Worm (Caenorhabditis elegans) whole organism, young adult: Measurements from ENCODE around the gene K08B5.1.
A peak's percentile ranks its signal among the peaks of the same experiment; 100 is the strongest.

Experiments used
- B0035.1 ChIP-seq: sonication (generic microtip); optimal IDR thresholded peaks from 2 replicates; lab custom pipeline; 2016; ENCODE audit warnings: missing genetic modification characterization, mild to moderate bottlenecking, missing compliant biosample characterization, missing genotype, missing genetic modification reagents
- B0261.1 ChIP-seq: sonication (generic microtip); optimal IDR thresholded peaks from 2 replicates; lab custom pipeline; 2016; ENCODE audit warnings: mild to moderate bottlenecking, missing genetic modification characterization, moderate library complexity, missing compliant biosample characterization
- B0336.3 ChIP-seq: fragments of 200-800 bp; sonication (Bioruptor generic); IDR thresholded peaks from 2 replicates; pipeline ENCODE4 v1.3.6; 2022; ENCODE audit warnings: missing genetic modification characterization, missing compliant biosample characterization
- F23B12.7 ChIP-seq: sonication (generic microtip); optimal IDR thresholded peaks from 2 replicates; lab custom pipeline; 2017; ENCODE audit warnings: missing genetic modification characterization, mild to moderate bottlenecking, missing compliant biosample characterization, antibody characterized with exemption, moderate library complexity; ENCODE audit not compliant: insufficient read depth
- F49E8.2 ChIP-seq: sonication (generic microtip); optimal IDR thresholded peaks from 3 replicates; lab custom pipeline; 2017; ENCODE audit warnings: missing genetic modification characterization, mild to moderate bottlenecking, missing compliant biosample characterization, antibody characterized with exemption, moderate library complexity; ENCODE audit not compliant: insufficient read depth
- F55B11.4 ChIP-seq: sonication (generic microtip); optimal IDR thresholded peaks from 2 replicates; lab custom pipeline; 2016; ENCODE audit warnings: missing compliant biosample characterization, missing genetic modification characterization, borderline replicate concordance; ENCODE audit not compliant: insufficient read depth
- F57C9.4 ChIP-seq: sonication (generic microtip); optimal IDR thresholded peaks from 2 replicates; lab custom pipeline; 2017; ENCODE audit warnings: mild to moderate bottlenecking, missing genetic modification characterization, missing compliant biosample characterization
- T26A5.8 ChIP-seq: sonication (generic microtip); optimal IDR thresholded peaks from 2 replicates; lab custom pipeline; 2016; ENCODE audit warnings: missing genetic modification characterization, missing compliant biosample characterization
- Y79H2A.3 ChIP-seq: fragments of 200-800 bp; sonication (Bioruptor generic); conservative IDR thresholded peaks from 2 replicates; pipeline ENCODE4 v1.3.6; 2022; ENCODE audit warnings: missing genetic modification reagents, missing genetic modification characterization, missing compliant biosample characterization
- aptf-3 ChIP-seq: fragments of 200-800 bp; sonication (Bioruptor generic); IDR thresholded peaks from 2 replicates; pipeline ENCODE4 v1.3.6; 2022; ENCODE audit warnings: missing genetic modification characterization, missing compliant biosample characterization
- atf-7 ChIP-seq: sonication (generic microtip); optimal IDR thresholded peaks from 2 replicates; lab custom pipeline; 2017; ENCODE audit warnings: mild to moderate bottlenecking, missing genetic modification characterization, missing compliant biosample characterization
- athp-1 ChIP-seq: sonication (generic microtip); optimal IDR thresholded peaks from 2 replicates; lab custom pipeline; 2017; ENCODE audit warnings: mild to moderate bottlenecking, missing genetic modification characterization, missing compliant biosample characterization
- attf-6 ChIP-seq: fragments of 200-800 bp; sonication (Bioruptor generic); IDR thresholded peaks from 2 replicates; pipeline ENCODE4 v1.3.6; 2022; ENCODE audit warnings: missing genetic modification reagents, missing genetic modification characterization, missing compliant biosample characterization
- bed-2 ChIP-seq: fragments of 200-800 bp; sonication (Bioruptor generic); IDR thresholded peaks from 2 replicates; pipeline ENCODE4 v1.3.6; 2022; ENCODE audit warnings: missing genetic modification reagents, missing genetic modification characterization, missing compliant biosample characterization
- ccch-3 ChIP-seq: fragments of 200-800 bp; sonication (Bioruptor generic); optimal IDR thresholded peaks from 2 replicates; lab custom pipeline; 2018; ENCODE audit warnings: mild to moderate bottlenecking, missing genetic modification characterization, missing compliant biosample characterization
- ceh-40 ChIP-seq: fragments of 200-800 bp; sonication (Bioruptor generic); IDR thresholded peaks from 2 replicates; pipeline ENCODE4 v1.3.6; 2022; ENCODE audit warnings: missing genetic modification characterization, missing compliant biosample characterization
- dox-1 ChIP-seq: fragments of 200-800 bp; sonication (Bioruptor generic); IDR thresholded peaks from 2 replicates; pipeline ENCODE4 v1.3.6; 2022; ENCODE audit warnings: missing genetic modification reagents, missing genetic modification characterization, missing compliant biosample characterization
- efl-1 ChIP-seq: fragments of 150-350 bp; optimal IDR thresholded peaks from 2 replicates; lab custom pipeline; 2014; ENCODE audit warnings: missing biosample characterization, missing genetic modification reagents, missing genetic modification characterization
- egl-18 ChIP-seq: fragments of 200-800 bp; sonication (Bioruptor generic); IDR thresholded peaks from 2 replicates; pipeline ENCODE4 v1.3.6; 2022; ENCODE audit warnings: missing genetic modification reagents, missing genetic modification characterization, missing compliant biosample characterization
- egrh-3 ChIP-seq: fragments of 200-800 bp; sonication (Bioruptor generic); IDR thresholded peaks from 2 replicates; pipeline ENCODE4 v1.3.6; 2022; ENCODE audit warnings: missing genetic modification reagents, missing genetic modification characterization, missing compliant biosample characterization
- gei-17 ChIP-seq: fragments of 200-800 bp; sonication (Bioruptor generic); optimal IDR thresholded peaks from 2 replicates; lab custom pipeline; 2018; ENCODE audit warnings: mild to moderate bottlenecking, missing genetic modification characterization, missing compliant biosample characterization
- hlh-12 ChIP-seq: sonication (generic microtip); optimal IDR thresholded peaks from 2 replicates; lab custom pipeline; 2016; ENCODE audit warnings: missing genetic modification characterization, missing compliant biosample characterization
- hmg-20 ChIP-seq: fragments of 200-800 bp; sonication (Bioruptor generic); IDR thresholded peaks from 2 replicates; pipeline ENCODE4 v1.3.6; 2022; ENCODE audit warnings: missing genetic modification reagents, missing genetic modification characterization, missing compliant biosample characterization
- hrde-1 ChIP-seq: sonication (generic microtip); optimal IDR thresholded peaks from 2 replicates; lab custom pipeline; 2016; ENCODE audit warnings: missing genetic modification characterization, mild to moderate bottlenecking, missing compliant biosample characterization, moderate library complexity, missing genotype, missing genetic modification reagents, borderline replicate concordance
- hsf-1 ChIP-seq: fragments of 200-800 bp; sonication (Bioruptor generic); IDR thresholded peaks from 2 replicates; pipeline ENCODE4 v1.3.6; 2022; ENCODE audit warnings: missing genetic modification reagents, missing genetic modification characterization, missing compliant biosample characterization
- let-526 ChIP-seq: fragments of 200-800 bp; sonication (Bioruptor generic); IDR thresholded peaks from 2 replicates; pipeline ENCODE4 v1.3.6; 2022; ENCODE audit warnings: missing genetic modification reagents, missing genetic modification characterization, missing compliant biosample characterization
- lin-35 ChIP-seq, 3 experiments: fragments of 150-350 bp in 2 of 3; sonication (generic microtip) in 1 of 3; optimal IDR thresholded peaks; 2 replicates each; lab custom pipeline; 2014 to 2018; ENCODE audit warnings: missing biosample characterization in 3 of 3, missing genetic modification characterization in 3 of 3, missing genetic modification reagents in 3 of 3
- lin-54 ChIP-seq: fragments of 200-800 bp; sonication (Bioruptor generic); optimal IDR thresholded peaks from 2 replicates; lab custom pipeline; 2018; ENCODE audit warnings: mild to moderate bottlenecking, missing genetic modification characterization, missing compliant biosample characterization
- madf-3 ChIP-seq: fragments of 200-800 bp; sonication (Bioruptor generic); IDR thresholded peaks from 2 replicates; pipeline ENCODE4 v1.3.6; 2022; ENCODE audit warnings: missing genetic modification reagents, missing genetic modification characterization, missing compliant biosample characterization
- madf-6 ChIP-seq: fragments of 200-800 bp; sonication (Bioruptor generic); IDR thresholded peaks from 2 replicates; pipeline ENCODE4 v1.3.6; 2022; ENCODE audit warnings: missing genetic modification reagents, missing genetic modification characterization, missing compliant biosample characterization
- mel-28 ChIP-seq: sonication (generic microtip); optimal IDR thresholded peaks from 2 replicates; lab custom pipeline; 2016; ENCODE audit warnings: borderline replicate concordance, mild to moderate bottlenecking, missing genetic modification characterization, missing compliant biosample characterization
- nfyb-1 ChIP-seq: fragments of 200-800 bp; sonication (Bioruptor generic); IDR thresholded peaks from 2 replicates; pipeline ENCODE4 v1.3.6; 2022; ENCODE audit warnings: missing genetic modification reagents, missing genetic modification characterization, missing compliant biosample characterization
- nhr-80 ChIP-seq: sonication (generic microtip); optimal IDR thresholded peaks from 2 replicates; lab custom pipeline; 2016; ENCODE audit warnings: missing genetic modification characterization, missing compliant biosample characterization
- rec-8 ChIP-seq, 2 experiments: sonication (generic microtip); optimal IDR thresholded peaks; 2 replicates each; lab custom pipeline; 2016; ENCODE audit warnings: mild to moderate bottlenecking in 2 of 2, missing genetic modification characterization in 2 of 2, missing genetic modification reagents in 2 of 2, missing genotype in 2 of 2, missing biosample characterization in 1 of 2, missing compliant biosample characterization in 1 of 2, moderate library complexity in 1 of 2
- snpc-1.3 ChIP-seq: sonication (generic microtip); optimal IDR thresholded peaks from 2 replicates; lab custom pipeline; 2017; ENCODE audit warnings: missing genetic modification characterization, mild to moderate bottlenecking, missing compliant biosample characterization, antibody characterized with exemption, moderate library complexity, missing genotype, missing genetic modification reagents; ENCODE audit not compliant: insufficient read depth
- tbx-9 ChIP-seq: sonication (generic microtip); optimal IDR thresholded peaks from 2 replicates; lab custom pipeline; 2016; ENCODE audit warnings: borderline replicate concordance, missing genetic modification characterization, inconsistent platforms, missing compliant biosample characterization
- unc-62 ChIP-seq: fragments of 150-350 bp; optimal IDR thresholded peaks from 2 replicates; lab custom pipeline; 2014; ENCODE audit warnings: missing biosample characterization, missing genetic modification reagents, missing genetic modification characterization
- xnd-1 ChIP-seq: sonication (generic microtip); optimal IDR thresholded peaks from 2 replicates; lab custom pipeline; 2016; ENCODE audit warnings: missing genotype, missing genetic modification reagents, missing genetic modification characterization, missing compliant biosample characterization
- zfh-2 ChIP-seq: fragments of 200-800 bp; sonication (Bioruptor generic); conservative IDR thresholded peaks from 2 replicates; pipeline ENCODE4 v1.3.6; 2022; ENCODE audit warnings: missing genetic modification reagents, missing genetic modification characterization, missing compliant biosample characterization

K08B5.1 gene

ce11 chrX:16604566-16604965, 46.3 kb downstream of the K08B5.1 start (continued):
- TF ChIP-seq hsf-1 = no peak; the same call in 1 of the 2 replicates
- TF ChIP-seq F57C9.4 = no peak
- TF ChIP-seq unc-62 (GFP tag; lab: Kevin White, UChicago) = no peak
- TF ChIP-seq let-526 = 0 out of 2 replicates have a peak, but pooled peaks have one; percentile 29
- TF ChIP-seq athp-1 (tag; lab: Kevin White, UChicago) = no peak
- no peak for TF ChIP-seq attf-6 (GFP tag; lab: Robert Waterston, UW)
- TF ChIP-seq ceh-40 (GFP tag; lab: Robert Waterston, UW) = no peak
- TF ChIP-seq B0261.1 (tag; lab: Kevin White, UChicago) = peak; percentile 95
- TF ChIP-seq aptf-3 (GFP tag; lab: Robert Waterston, UW) = no peak
- no peak for TF ChIP-seq ccch-3 (GFP tag; lab: Kevin White, UChicago)
- TF ChIP-seq B0035.1 (tag; lab: Kevin White, UChicago) = peak; percentile 40
- TF ChIP-seq gei-17 (GFP tag; lab: Kevin White, UChicago) = no peak
- peak; percentile 79 for TF ChIP-seq snpc-1.3 (tag; lab: Kevin White, UChicago)
- TF ChIP-seq lin-35 (GFP tag; optimal IDR thresholded peaks at IDR 0.05; lab: Kevin White, UChicago) = peak in 1 of 3 experiments; percentile 20
- no peak for TF ChIP-seq xnd-1
- no peak for TF ChIP-seq efl-1 (GFP tag; lab: Kevin White, UChicago)
- TF ChIP-seq bed-2 (GFP tag; lab: Robert Waterston, UW) = no peak
- TF ChIP-seq nfyb-1 (GFP tag; lab: Robert Waterston, UW) = no peak
- 0 out of 2 replicates have a peak, but pooled peaks have one; percentile 44 for TF ChIP-seq madf-6 (GFP tag; lab: Robert Waterston, UW)
- no peak for TF ChIP-seq madf-3 (GFP tag; lab: Robert Waterston, UW)
- peak; percentile 28 for TF ChIP-seq F49E8.2 (tag; lab: Kevin White, UChicago)
- TF ChIP-seq T26A5.8 = no peak
- peak; percentile 44 for TF ChIP-seq F23B12.7 (tag; lab: Kevin White, UChicago)
- peak; percentile 32 for TF ChIP-seq hrde-1
- peak; percentile 70 for TF ChIP-seq dox-1 (GFP tag; lab: Robert Waterston, UW)
- TF ChIP-seq hlh-12 (tag; lab: Kevin White, UChicago) = no peak
- TF ChIP-seq lin-54 (GFP tag; lab: Kevin White, UChicago) = peak; percentile 54
- TF ChIP-seq egl-18 (GFP tag; lab: Robert Waterston, UW) = no peak
- TF ChIP-seq F55B11.4 (tag; lab: Kevin White, UChicago) = no peak
- no peak for TF ChIP-seq mel-28 (tag; lab: Kevin White, UChicago)
- TF ChIP-seq B0336.3 (GFP tag; lab: Robert Waterston, UW) = peak; percentile 59
- TF ChIP-seq zfh-2 (GFP tag; lab: Robert Waterston, UW) = no peak
- no peak for TF ChIP-seq hmg-20 (GFP tag; lab: Robert Waterston, UW)
- peak; percentile 57 to 68 for TF ChIP-seq rec-8 (tag; optimal IDR thresholded peaks at IDR 0.05; lab: Kevin White, UChicago)

ce11 chrX:16607128-16607527, 48.9 kb downstream of the K08B5.1 start:
- TF ChIP-seq atf-7 (tag; lab: Kevin White, UChicago) (no peak), nhr-80 (tag; lab: Kevin White, UChicago) (no peak), tbx-9 (tag; lab: Kevin White, UChicago) (no peak), aptf-3 (GFP tag; lab: Robert Waterston, UW) (no peak), Y79H2A.3 (no peak), madf-3 (GFP tag; lab: Robert Waterston, UW) (no peak), F49E8.2 (tag; lab: Kevin White, UChicago) (no peak), egrh-3 (GFP tag; lab: Robert Waterston, UW) (no peak), F55B11.4 (tag; lab: Kevin White, UChicago) (no peak), athp-1 (tag; lab: Kevin White, UChicago) (no peak)
